Fruit fly (Drosophila melanogaster) whole organism, embryonic: ENCODE results near the gene pnt.

Experiments used
- Aef1 ChIP-seq: fragments of 200-800 bp; sonication (Bioruptor generic); IDR thresholded peaks from 3 replicates; pipeline ENCODE4 v1.3.6; 2022; ENCODE audit warnings: missing biosample characterization, missing genetic modification characterization
- Asciz ChIP-seq: fragments of 200-800 bp; sonication (Bioruptor generic); optimal IDR thresholded peaks from 2 replicates; lab custom pipeline; 2017; ENCODE audit warnings: missing biosample characterization, mild to moderate bottlenecking, missing genetic modification characterization, missing genetic modification reagents
- Atf6 ChIP-seq: fragments of 200-800 bp; sonication (Bioruptor generic); IDR thresholded peaks from 2 replicates; pipeline ENCODE4 v1.3.6; 2022; ENCODE audit warnings: missing biosample characterization, missing genetic modification characterization
- Bgb ChIP-seq: fragments of 200-800 bp; sonication (Bioruptor generic); IDR thresholded peaks from 2 replicates; pipeline ENCODE4 v1.3.6; 2022; ENCODE audit warnings: missing biosample characterization, missing genetic modification characterization; ENCODE audit not compliant: partially characterized antibody
- CG10267 ChIP-seq: fragments of 200-800 bp; sonication (Bioruptor generic); optimal IDR thresholded peaks from 2 replicates; lab custom pipeline; 2018; ENCODE audit warnings: missing biosample characterization, mild to moderate bottlenecking, missing genetic modification characterization, moderate library complexity
- CG13123 ChIP-seq: fragments of 200-800 bp; sonication (Bioruptor generic); optimal IDR thresholded peaks from 2 replicates; lab custom pipeline; 2016; ENCODE audit warnings: missing biosample characterization, missing genetic modification characterization
- CG13287 ChIP-seq: fragments of 200-800 bp; sonication (Bioruptor generic); IDR thresholded peaks from 2 replicates; pipeline ENCODE4 v1.3.6; 2022; ENCODE audit warnings: missing biosample characterization, missing genetic modification characterization; ENCODE audit not compliant: partially characterized antibody
- CG13424 ChIP-seq: fragments of 200-800 bp; sonication (Bioruptor generic); optimal IDR thresholded peaks from 2 replicates; lab custom pipeline; 2019; ENCODE audit warnings: missing biosample characterization, mild to moderate bottlenecking, missing genetic modification characterization, moderate library complexity
- CG14014 ChIP-seq: fragments of 200-800 bp; sonication (Bioruptor generic); IDR thresholded peaks from 2 replicates; pipeline ENCODE4 v1.3.6; 2022; ENCODE audit warnings: missing biosample characterization, missing genetic modification characterization
- CG14860 ChIP-seq: fragments of 200-800 bp; sonication (Bioruptor generic); IDR thresholded peaks from 3 replicates; pipeline ENCODE4 v1.3.6; 2022; ENCODE audit warnings: missing biosample characterization, missing genetic modification characterization; ENCODE audit not compliant: partially characterized antibody
- CG1647 ChIP-seq: fragments of 200-800 bp; sonication (Bioruptor generic); optimal IDR thresholded peaks from 3 replicates; lab custom pipeline; 2016; ENCODE audit warnings: missing biosample characterization, missing genetic modification characterization
- CG16815 ChIP-seq: fragments of 200-800 bp; sonication (Bioruptor generic); optimal IDR thresholded peaks from 3 replicates; lab custom pipeline; 2017; ENCODE audit warnings: missing biosample characterization, mild to moderate bottlenecking, missing genetic modification characterization
- CG2116 ChIP-seq: fragments of 200-800 bp; sonication (Bioruptor generic); optimal IDR thresholded peaks from 3 replicates; lab custom pipeline; 2018; ENCODE audit warnings: missing biosample characterization, mild to moderate bottlenecking, missing genetic modification characterization
- CG2129 ChIP-seq: fragments of 200-800 bp; sonication (Bioruptor generic); IDR thresholded peaks from 2 replicates; pipeline ENCODE4 v1.3.6; 2022; ENCODE audit warnings: missing biosample characterization, missing genetic modification characterization; ENCODE audit not compliant: partially characterized antibody
- CG3163 ChIP-seq: fragments of 200-800 bp; sonication (Bioruptor generic); optimal IDR thresholded peaks from 3 replicates; lab custom pipeline; 2016; ENCODE audit warnings: missing biosample characterization, missing genetic modification characterization
- CG33213 ChIP-seq: fragments of 200-800 bp; sonication (Bioruptor generic); optimal IDR thresholded peaks from 3 replicates; lab custom pipeline; 2016; ENCODE audit warnings: missing biosample characterization, missing genetic modification characterization
- CG3407 ChIP-seq: fragments of 200-800 bp; sonication (Bioruptor generic); optimal IDR thresholded peaks from 2 replicates; lab custom pipeline; 2018; ENCODE audit warnings: missing biosample characterization, mild to moderate bottlenecking, missing genetic modification characterization
- CG3847 ChIP-seq: fragments of 200-800 bp; sonication (Bioruptor generic); IDR thresholded peaks from 2 replicates; pipeline ENCODE4 v1.3.6; 2022; ENCODE audit warnings: missing biosample characterization, missing genetic modification characterization
- CG6791 ChIP-seq: fragments of 200-800 bp; sonication (Bioruptor generic); IDR thresholded peaks from 3 replicates; pipeline ENCODE4 v1.3.6; 2022; ENCODE audit warnings: missing biosample characterization, missing genetic modification characterization; ENCODE audit not compliant: partially characterized antibody
- CG7928 ChIP-seq: fragments of 200-800 bp; sonication (Bioruptor generic); optimal IDR thresholded peaks from 2 replicates; lab custom pipeline; 2017; ENCODE audit warnings: missing biosample characterization, mild to moderate bottlenecking, missing genetic modification characterization
- CG9609 ChIP-seq: fragments of 200-800 bp; sonication (Bioruptor generic); optimal IDR thresholded peaks from 3 replicates; lab custom pipeline; 2016; ENCODE audit warnings: missing biosample characterization, missing genetic modification characterization
- CG9797 ChIP-seq: fragments of 200-800 bp; sonication (Bioruptor generic); optimal IDR thresholded peaks from 3 replicates; lab custom pipeline; 2018; ENCODE audit warnings: missing biosample characterization, mild to moderate bottlenecking, missing genetic modification characterization
- Dip3 ChIP-seq: fragments of 200-800 bp; sonication (Bioruptor generic); optimal IDR thresholded peaks from 3 replicates; lab custom pipeline; 2016; ENCODE audit warnings: missing biosample characterization, missing genetic modification characterization
- Doc2 ChIP-seq: fragments of 200-800 bp; sonication (Bioruptor generic); IDR thresholded peaks from 2 replicates; pipeline ENCODE4 v1.3.6; 2022; ENCODE audit warnings: missing biosample characterization, missing genetic modification characterization
- Drgx ChIP-seq: fragments of 200-800 bp; sonication (Bioruptor generic); IDR thresholded peaks from 2 replicates; pipeline ENCODE4 v1.3.6; 2022; ENCODE audit warnings: missing biosample characterization, missing genetic modification characterization
- H15 ChIP-seq: fragments of 200-800 bp; sonication (Bioruptor generic); IDR thresholded peaks from 3 replicates; pipeline ENCODE4 v1.3.6; 2022; ENCODE audit warnings: missing biosample characterization, missing genetic modification characterization
- Lhr ChIP-seq: fragments of 200-800 bp; sonication (Bioruptor generic); optimal IDR thresholded peaks from 3 replicates; lab custom pipeline; 2017; ENCODE audit warnings: mild to moderate bottlenecking, missing biosample characterization, missing genetic modification reagents, missing genetic modification characterization
- Max ChIP-seq: fragments of 200-800 bp; sonication (Bioruptor generic); optimal IDR thresholded peaks from 2 replicates; lab custom pipeline; 2016; ENCODE audit warnings: missing biosample characterization, mild to moderate bottlenecking, missing genetic modification characterization
- Meics ChIP-seq: fragments of 200-800 bp; sonication (Bioruptor generic); optimal IDR thresholded peaks from 2 replicates; lab custom pipeline; 2017; ENCODE audit warnings: missing biosample characterization, mild to moderate bottlenecking, missing genetic modification characterization
- NFAT ChIP-seq: fragments of 200-800 bp; sonication (Bioruptor generic); IDR thresholded peaks from 2 replicates; pipeline ENCODE4 v1.3.6; 2022; ENCODE audit warnings: missing biosample characterization, missing genetic modification characterization
- NK7.1 ChIP-seq: fragments of 200-800 bp; sonication (Bioruptor generic); optimal IDR thresholded peaks from 3 replicates; lab custom pipeline; 2016; ENCODE audit warnings: missing biosample characterization, missing genetic modification characterization
- Nf-YA ChIP-seq: fragments of 200-800 bp; sonication (Bioruptor generic); IDR thresholded peaks from 2 replicates; pipeline ENCODE4 v1.3.6; 2022; ENCODE audit warnings: missing biosample characterization, missing genetic modification characterization
- Opbp ChIP-seq: fragments of 200-800 bp; sonication (Bioruptor generic); IDR thresholded peaks from 3 replicates; pipeline ENCODE4 v1.3.6; 2022; ENCODE audit warnings: missing biosample characterization, missing genetic modification characterization; ENCODE audit not compliant: partially characterized antibody
- Ptx1 ChIP-seq: fragments of 200-800 bp; sonication (Bioruptor generic); IDR thresholded peaks from 2 replicates; pipeline ENCODE4 v1.3.6; 2022; ENCODE audit warnings: missing biosample characterization, missing genetic modification characterization
- Side ChIP-seq: fragments of 200-800 bp; sonication (Bioruptor generic); optimal IDR thresholded peaks from 2 replicates; lab custom pipeline; 2016; ENCODE audit warnings: missing biosample characterization, missing genetic modification characterization
- Sry-δ ChIP-seq: fragments of 200-800 bp; sonication (Bioruptor generic); optimal IDR thresholded peaks from 2 replicates; lab custom pipeline; 2016; ENCODE audit warnings: missing biosample characterization, missing genetic modification characterization
- bigmax ChIP-seq: fragments of 200-800 bp; sonication (Bioruptor generic); optimal IDR thresholded peaks from 2 replicates; lab custom pipeline; 2018; ENCODE audit warnings: missing biosample characterization, mild to moderate bottlenecking, missing genetic modification characterization
- bowl ChIP-seq: fragments of 200-800 bp; sonication (Bioruptor generic); IDR thresholded peaks from 2 replicates; pipeline ENCODE4 v1.3.6; 2022; ENCODE audit warnings: missing biosample characterization, missing genetic modification characterization
- corto ChIP-seq: fragments of 200-800 bp; sonication (Bioruptor generic); optimal IDR thresholded peaks from 2 replicates; lab custom pipeline; 2016; ENCODE audit warnings: missing biosample characterization, mild to moderate bottlenecking, missing genetic modification characterization, moderate library complexity
- crol ChIP-seq: fragments of 200-800 bp; sonication (Bioruptor generic); IDR thresholded peaks from 2 replicates; pipeline ENCODE4 v1.3.6; 2022; ENCODE audit warnings: missing biosample characterization, missing genetic modification characterization
- dan ChIP-seq: fragments of 200-800 bp; sonication (Bioruptor generic); IDR thresholded peaks from 2 replicates; pipeline ENCODE4 v1.3.6; 2022; ENCODE audit warnings: missing biosample characterization, missing genetic modification characterization
- ham ChIP-seq: fragments of 200-800 bp; sonication (Bioruptor generic); IDR thresholded peaks from 2 replicates; pipeline ENCODE4 v1.3.6; 2022; ENCODE audit warnings: missing biosample characterization, missing genetic modification characterization
- ken ChIP-seq: fragments of 200-800 bp; sonication (Bioruptor generic); IDR thresholded peaks from 3 replicates; pipeline ENCODE4 v1.3.6; 2022; ENCODE audit warnings: missing biosample characterization, missing genetic modification characterization
- mirr ChIP-seq: fragments of 200-800 bp; sonication (Bioruptor generic); optimal IDR thresholded peaks from 3 replicates; lab custom pipeline; 2018; ENCODE audit warnings: missing biosample characterization, mild to moderate bottlenecking, missing genetic modification characterization
- onecut ChIP-seq: fragments of 200-800 bp; sonication (Bioruptor generic); IDR thresholded peaks from 2 replicates; pipeline ENCODE4 v1.3.6; 2022; ENCODE audit warnings: missing biosample characterization, missing genetic modification characterization
- otp ChIP-seq: fragments of 200-800 bp; sonication (Bioruptor generic); IDR thresholded peaks from 3 replicates; pipeline ENCODE4, ENCODE4 v1.3.6; 2022; ENCODE audit warnings: missing biosample characterization, missing genetic modification characterization
- pb ChIP-seq: fragments of 200-800 bp; sonication (Bioruptor generic); optimal IDR thresholded peaks from 3 replicates; lab custom pipeline; 2016; ENCODE audit warnings: missing biosample characterization, missing genetic modification characterization
- phol ChIP-seq: fragments of 200-800 bp; sonication (Bioruptor generic); optimal IDR thresholded peaks from 3 replicates; lab custom pipeline; 2018; ENCODE audit warnings: missing biosample characterization, mild to moderate bottlenecking, missing genetic modification characterization, moderate library complexity
- tio ChIP-seq: fragments of 200-800 bp; sonication (Bioruptor generic); optimal IDR thresholded peaks from 2 replicates; lab custom pipeline; 2017; ENCODE audit warnings: missing biosample characterization, missing genetic modification characterization, inconsistent platforms
- twi ChIP-seq: fragments of 200-800 bp; optimal IDR thresholded peaks from 2 replicates; lab custom pipeline; 2019; ENCODE audit warnings: missing biosample characterization, mild to moderate bottlenecking, missing genetic modification characterization, moderate library complexity
- usp ChIP-seq: fragments of >200 bp; optimal IDR thresholded peaks from 2 replicates; lab custom pipeline; 2017; ENCODE audit warnings: missing biosample characterization, missing genetic modification characterization
- zen2 ChIP-seq: fragments of 200-800 bp; sonication (Bioruptor generic); IDR thresholded peaks from 3 replicates; pipeline ENCODE4 v1.3.6; 2022; ENCODE audit warnings: missing biosample characterization, missing genetic modification characterization; ENCODE audit not compliant: partially characterized antibody
- zf30C ChIP-seq: fragments of 200-800 bp; sonication (Bioruptor generic); optimal IDR thresholded peaks from 3 replicates; lab custom pipeline; 2018; ENCODE audit warnings: missing biosample characterization, mild to moderate bottlenecking, missing genetic modification characterization

Gene pnt

DNA sequence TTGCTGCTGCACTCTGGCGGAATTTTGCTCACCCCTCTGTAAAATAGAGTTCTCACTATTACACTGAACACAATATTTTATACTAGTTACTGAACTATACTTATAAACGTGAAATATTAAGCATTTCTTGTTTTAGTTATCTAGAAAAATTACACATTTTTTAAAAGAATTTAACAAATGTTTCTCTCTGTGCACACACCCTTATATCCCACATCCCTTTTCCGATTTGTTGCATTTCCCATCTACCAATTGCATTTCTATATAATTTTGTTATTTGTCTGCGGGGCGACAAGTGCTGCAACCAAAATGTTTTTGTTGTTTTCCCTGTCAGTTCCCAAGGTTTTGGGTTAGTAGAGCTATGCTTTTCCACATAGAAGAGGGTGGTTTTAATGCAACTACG is 42.7 kb downstream of the pnt start (continued):
- TF ChIP-seq zf30C (GFP tag; lab: Kevin White, UChicago) (peak; percentile 87), CG9609 (GFP tag; lab: Kevin White, UChicago) (no peak), twi (tag; lab: Kevin White, UChicago) (no peak), CG13424 (tag; lab: Kevin White, UChicago) (no peak), mirr (no peak), Max (GFP tag; lab: Kevin White, UChicago) (no peak), usp (GFP tag; lab: Kevin White, UChicago) (no peak), CG9797 (GFP tag; lab: Kevin White, UChicago) (no peak), Side (GFP tag; lab: Kevin White, UChicago) (no peak), H15 (GFP tag; lab: Robert Waterston, UW) (no peak), CG13123 (no peak), Asciz (GFP tag; lab: Kevin White, UChicago) (no peak), CG16815 (GFP tag; lab: Kevin White, UChicago) (peak; percentile 25), NK7.1 (GFP tag; lab: Kevin White, UChicago) (no peak), Drgx (GFP tag; lab: Robert Waterston, UW) (no peak), crol (GFP tag; lab: Robert Waterston, UW) (no peak), Atf6 (GFP tag; lab: Robert Waterston, UW) (no peak), CG10267 (tag; lab: Kevin White, UChicago) (peak; percentile 50), CG13287 (no peak), CG2129 (GFP tag; lab: Robert Waterston, UW) (no peak), tio (no peak), CG3407 (no peak), bigmax (GFP tag; lab: Kevin White, UChicago) (no peak), bowl (GFP tag; lab: Robert Waterston, UW) (no peak), Lhr (GFP tag; lab: Kevin White, UChicago) (no peak), NFAT (no peak), CG6791 (GFP tag; lab: Robert Waterston, UW) (no peak), phol (tag; lab: Kevin White, UChicago) (peak; percentile 20), dan (GFP tag; lab: Robert Waterston, UW) (no peak), CG3163 (no peak), CG7928 (GFP tag; lab: Kevin White, UChicago) (no peak), CG14014 (GFP tag; lab: Robert Waterston, UW) (no peak), Meics (no peak), Doc2 (GFP tag; lab: Robert Waterston, UW) (no peak), ken (GFP tag; lab: Robert Waterston, UW) (no peak), onecut (no peak), ham (GFP tag; lab: Robert Waterston, UW) (no peak), CG3847 (GFP tag; lab: Robert Waterston, UW) (no peak), Dip3 (GFP tag; lab: Kevin White, UChicago) (no peak), CG14860 (GFP tag; lab: Robert Waterston, UW) (no peak), Ptx1 (no peak), Bgb (GFP tag; lab: Robert Waterston, UW) (no peak), otp (GFP tag; lab: Robert Waterston, UW) (no peak), CG2116 (GFP tag; lab: Kevin White, UChicago) (no peak), Opbp (GFP tag; lab: Robert Waterston, UW) (no peak), CG1647 (GFP tag; lab: Kevin White, UChicago) (no peak), Nf-YA (GFP tag; lab: Robert Waterston, UW) (no peak), corto (GFP tag; lab: Kevin White, UChicago) (no peak), pb (GFP tag; lab: Kevin White, UChicago) (no peak), Aef1 (no peak), Sry-δ (GFP tag; lab: Kevin White, UChicago) (no peak), zen2 (GFP tag; lab: Robert Waterston, UW) (no peak), CG33213 (GFP tag; lab: Kevin White, UChicago) (no peak)
